Fruit fly (Drosophila melanogaster): ENCODE results near the gene CG9578.

The CG9578 gene

dm6 chrX:20173464-20173995 is 3.5 kb downstream of the CG9578 start, which contains the start of gene AnxB10 (continued):
- TF ChIP-seq Pdp1 (GFP tag; optimal IDR thresholded peaks at IDR 0.05) (peak; percentile 37 to 58), CG31224 (GFP tag; IDR thresholded peaks at IDR 0.05) (0 out of 2 replicates have a peak, but pooled peaks have one; percentile 25), ftz-f1 (GFP tag; optimal IDR thresholded peaks at IDR 0.05) (no peak), danr (GFP tag; IDR thresholded peaks at IDR 0.05) (no peak), CG30431 (GFP tag; optimal IDR thresholded peaks at IDR 0.05) (no peak), CoRest (tag; optimal IDR thresholded peaks at IDR 0.05) (peak; percentile 61), ro (GFP tag; IDR thresholded peaks at IDR 0.05) (no peak), sqz (GFP tag; optimal IDR thresholded peaks at IDR 0.05) (no peak), Hr39 (optimal IDR thresholded peaks at IDR 0.05) (no peak), ATbp (GFP tag; optimal IDR thresholded peaks at IDR 0.05) (peak; percentile 14), NfI (GFP tag; optimal IDR thresholded peaks at IDR 0.05) (peak; percentile 37), CG9797 (GFP tag; optimal IDR thresholded peaks at IDR 0.05) (no peak), yki (optimal IDR thresholded peaks at IDR 0.05) (no peak), btn (GFP tag; optimal IDR thresholded peaks at IDR 0.05) (peak; percentile 40), stc (GFP tag; IDR thresholded peaks at IDR 0.05) (0 out of 2 replicates have a peak, but pooled peaks have one; percentile 52), scrt (GFP tag; optimal IDR thresholded peaks at IDR 0.05) (peak; percentile 41), Fer3 (tag; optimal IDR thresholded peaks at IDR 0.05) (peak; percentile 58), Meics (GFP tag; optimal IDR thresholded peaks at IDR 0.05) (peak; percentile 77), rib (GFP tag; IDR thresholded peaks at IDR 0.05) (no peak), kah (GFP tag; optimal IDR thresholded peaks at IDR 0.05) (no peak), Mrtf (GFP tag; IDR thresholded peaks at IDR 0.05) (peak; percentile 47; the same call in 1 of the 3 replicates), abd-A (tag; optimal IDR thresholded peaks at IDR 0.05) (no peak), dmrt11E (tag; optimal IDR thresholded peaks at IDR 0.05) (no peak), usp (GFP tag; optimal IDR thresholded peaks at IDR 0.05) (no peak), CG42726 (GFP tag; IDR thresholded peaks at IDR 0.05; ENCODE audit: partially characterized antibody) (no peak), E2f2 (GFP tag; IDR thresholded peaks at IDR 0.05) (0 out of 2 replicates have a peak, but pooled peaks have one; percentile 23), CG10321 (GFP tag; IDR thresholded peaks at IDR 0.05) (no peak), CG4730 (GFP tag; IDR thresholded peaks at IDR 0.05) (0 out of 2 replicates have a peak, but pooled peaks have one; percentile 47), bsh (GFP tag; optimal IDR thresholded peaks at IDR 0.05) (peak; percentile 53 to 83), Ada2b (GFP tag; IDR thresholded peaks at IDR 0.05) (peak; percentile 63), CrebB (tag; optimal IDR thresholded peaks at IDR 0.05) (no peak), vfl (GFP tag; optimal IDR thresholded peaks at IDR 0.05) (no peak), CG6654 (GFP tag; optimal IDR thresholded peaks at IDR 0.05) (peak; percentile 4), pum (GFP tag; optimal IDR thresholded peaks at IDR 0.05) (peak; percentile 27), Med (GFP tag) (peak; percentile 84), CG12659 (GFP tag; optimal IDR thresholded peaks at IDR 0.05) (peak; percentile 46), CG10543 (GFP tag; optimal IDR thresholded peaks at IDR 0.05) (no peak), CG2202 (tag; optimal IDR thresholded peaks at IDR 0.05) (no peak), CG17361 (GFP tag; IDR thresholded peaks at IDR 0.05) (peak; percentile 81), pita (GFP tag; optimal IDR thresholded peaks at IDR 0.05) (no peak), crc (GFP tag; optimal IDR thresholded peaks at IDR 0.05) (no peak), CG4854 (GFP tag; optimal IDR thresholded peaks at IDR 0.05) (peak; percentile 24), CG4328 (GFP tag; optimal IDR thresholded peaks at IDR 0.05) (peak; percentile 14), gt (GFP tag; IDR thresholded peaks at IDR 0.05) (no peak), CG12155 (GFP tag; optimal IDR thresholded peaks at IDR 0.05) (peak; percentile 43), Mes4 (GFP tag; optimal IDR thresholded peaks at IDR 0.05) (peak; percentile 37), phol (tag; optimal IDR thresholded peaks at IDR 0.05) (peak; percentile 75), CG16863 (GFP tag; optimal IDR thresholded peaks at IDR 0.05) (peak; percentile 52), PHDP (tag; optimal IDR thresholded peaks at IDR 0.05) (peak; percentile 36), CG13287 (GFP tag; IDR thresholded peaks at IDR 0.05; ENCODE audit: partially characterized antibody) (no peak), lmd (GFP tag; IDR thresholded peaks at IDR 0.05) (peak; percentile 51)
